Fruit fly (Drosophila melanogaster): ENCODE data around the gene CG31809.

dm6 chr2L:16845179-16845578, 13.3 kb downstream of the CG31809 start:
- TF ChIP-seq pad (GFP tag; optimal IDR thresholded peaks at IDR 0.05) (no peak), CG33017 (tag; optimal IDR thresholded peaks at IDR 0.05) (no peak), bab1 (GFP tag; optimal IDR thresholded peaks at IDR 0.05) (no peak), cnc (optimal IDR thresholded peaks at IDR 0.05) (no peak)
